Worm (Caenorhabditis elegans) whole organism, L4 larva: ENCODE results near the gene M02F4.2.

Experiments used
- Y48G9A.11 ChIP-seq: fragments of 200-800 bp; sonication (Bioruptor generic); IDR thresholded peaks from 2 replicates; pipeline ENCODE4 v1.3.6; 2022; ENCODE audit warnings: missing genetic modification reagents, missing genetic modification characterization, missing compliant biosample characterization
- Y5F2A.4 ChIP-seq: fragments of 200-800 bp; sonication (Bioruptor generic); optimal IDR thresholded peaks from 2 replicates; lab custom pipeline; 2018; ENCODE audit warnings: mild to moderate bottlenecking, missing genetic modification characterization, missing compliant biosample characterization
- ZK546.5 ChIP-seq, 2 experiments: sonication (generic microtip); optimal IDR thresholded peaks; 2 replicates each; lab custom pipeline; 2017; ENCODE audit warnings: missing biosample characterization in 2 of 2, missing genetic modification characterization in 2 of 2
- ama-1 ChIP-seq: fragments of 150-350 bp; optimal IDR thresholded peaks from 2 replicates; lab custom pipeline; 2014; ENCODE audit warnings: inconsistent platforms, mixed read lengths
- attf-4 ChIP-seq: sonication (generic microtip); optimal IDR thresholded peaks from 3 replicates; lab custom pipeline; 2017; ENCODE audit warnings: missing biosample characterization, missing genetic modification characterization
- ceh-28 ChIP-seq: fragments of 150-350 bp; optimal IDR thresholded peaks from 2 replicates; lab custom pipeline; 2014; ENCODE audit warnings: missing biosample characterization, missing genetic modification reagents, missing genetic modification characterization
- ceh-32 ChIP-seq: sonication (generic microtip); optimal IDR thresholded peaks from 2 replicates; lab custom pipeline; 2016; ENCODE audit warnings: mild to moderate bottlenecking, missing genetic modification characterization, missing compliant biosample characterization; ENCODE audit not compliant: poor library complexity
- ceh-44 ChIP-seq: fragments of 200-800 bp; sonication (Bioruptor generic); IDR thresholded peaks from 2 replicates; pipeline ENCODE4 v1.3.6; 2022; ENCODE audit warnings: missing genetic modification reagents, missing genetic modification characterization, missing compliant biosample characterization
- ceh-62 ChIP-seq: sonication (generic microtip); optimal IDR thresholded peaks from 2 replicates; lab custom pipeline; 2017; ENCODE audit warnings: missing biosample characterization, missing genetic modification characterization
- cey-2 ChIP-seq: sonication (generic microtip); optimal IDR thresholded peaks from 3 replicates; lab custom pipeline; 2017; ENCODE audit warnings: missing genetic modification characterization, mild to moderate bottlenecking, missing compliant biosample characterization, antibody characterized with exemption, borderline replicate concordance; ENCODE audit not compliant: insufficient read depth
- ctbp-1 ChIP-seq: fragments of 200-800 bp; sonication (Bioruptor generic); IDR thresholded peaks from 2 replicates; pipeline ENCODE4 v1.3.6; 2022; ENCODE audit warnings: missing genetic modification reagents, missing genetic modification characterization, missing compliant biosample characterization
- daf-12 ChIP-seq: fragments of 150-350 bp; optimal IDR thresholded peaks from 2 replicates; lab custom pipeline; 2014; ENCODE audit warnings: missing biosample characterization, missing genetic modification reagents, missing genetic modification characterization
- daf-19 ChIP-seq: fragments of 200-800 bp; sonication (Bioruptor generic); conservative IDR thresholded peaks from 2 replicates; pipeline ENCODE4 v1.3.6; 2022; ENCODE audit warnings: missing genetic modification characterization, missing compliant biosample characterization
- daf-8 ChIP-seq: fragments of 200-800 bp; sonication (Bioruptor generic); IDR thresholded peaks from 2 replicates; pipeline ENCODE4 v1.3.6; 2022; ENCODE audit warnings: missing genetic modification characterization, missing compliant biosample characterization
- dmd-6 ChIP-seq: fragments of 200-800 bp; sonication (Bioruptor generic); IDR thresholded peaks from 2 replicates; pipeline ENCODE4 v1.3.6; 2022; ENCODE audit warnings: missing genetic modification reagents, missing genetic modification characterization, missing compliant biosample characterization
- dmd-8 ChIP-seq: fragments of 200-800 bp; sonication (Bioruptor generic); IDR thresholded peaks from 2 replicates; pipeline ENCODE4 v1.3.6; 2022; ENCODE audit warnings: missing genetic modification characterization, missing compliant biosample characterization
- egl-27 ChIP-seq: sonication (generic microtip); optimal IDR thresholded peaks from 3 replicates; lab custom pipeline; 2017; ENCODE audit warnings: missing biosample characterization, missing genetic modification reagents, missing genetic modification characterization
- fkh-10 ChIP-seq: fragments of 150-350 bp; optimal IDR thresholded peaks from 2 replicates; lab custom pipeline; 2014; ENCODE audit warnings: missing biosample characterization, missing genetic modification reagents, missing genetic modification characterization
- fos-1 ChIP-seq: fragments of 150-350 bp; optimal IDR thresholded peaks from 2 replicates; lab custom pipeline; 2014; ENCODE audit warnings: missing biosample characterization, missing genetic modification characterization
- hif-1 ChIP-seq, 2 experiments: sonication (generic microtip); optimal IDR thresholded peaks; 2 replicates each; lab custom pipeline; 2016 to 2017; ENCODE audit warnings: missing compliant biosample characterization in 2 of 2, missing genetic modification characterization in 2 of 2, missing genetic modification reagents in 2 of 2, missing genotype in 2 of 2, mild to moderate bottlenecking in 1 of 2
- hlh-11 ChIP-seq: fragments of 200-800 bp; sonication (Bioruptor generic); optimal IDR thresholded peaks from 2 replicates; lab custom pipeline; 2018; ENCODE audit warnings: mild to moderate bottlenecking, missing genetic modification characterization, missing compliant biosample characterization
- hlh-30 ChIP-seq: sonication (generic microtip); optimal IDR thresholded peaks from 2 replicates; lab custom pipeline; 2017; ENCODE audit warnings: antibody characterized with exemption, mild to moderate bottlenecking, missing genetic modification characterization, missing compliant biosample characterization; ENCODE audit not compliant: insufficient read depth
- hmg-1.1 ChIP-seq: fragments of 200-800 bp; sonication (Bioruptor generic); IDR thresholded peaks from 2 replicates; pipeline ENCODE4 v1.3.6; 2022; ENCODE audit warnings: missing genetic modification reagents, missing genetic modification characterization, missing compliant biosample characterization
- lin-15B ChIP-seq: fragments of 150-350 bp; sonication (generic microtip); optimal IDR thresholded peaks from 3 replicates; lab custom pipeline; 2014; ENCODE audit warnings: missing biosample characterization, missing genetic modification characterization
- lir-3 ChIP-seq: sonication (generic microtip); optimal IDR thresholded peaks from 2 replicates; lab custom pipeline; 2016; ENCODE audit warnings: mild to moderate bottlenecking, missing genetic modification characterization, missing compliant biosample characterization
- mdl-1 ChIP-seq, 2 experiments: fragments of 150-350 bp in 1 of 2; sonication (generic microtip) in 1 of 2; optimal IDR thresholded peaks; 2 replicates each; lab custom pipeline; 2014 to 2017; ENCODE audit warnings: missing biosample characterization in 2 of 2, missing genetic modification characterization in 2 of 2
- mdt-29 ChIP-seq: fragments of 200-800 bp; sonication (Bioruptor generic); IDR thresholded peaks from 2 replicates; pipeline ENCODE4 v1.3.6; 2022; ENCODE audit warnings: missing genetic modification reagents, missing genetic modification characterization, missing compliant biosample characterization
- mep-1 ChIP-seq: fragments of 150-350 bp; sonication (generic microtip); optimal IDR thresholded peaks from 3 replicates; lab custom pipeline; 2014; ENCODE audit warnings: missing biosample characterization, missing genetic modification characterization
- mxl-2 ChIP-seq: fragments of 200-800 bp; sonication (Bioruptor generic); conservative IDR thresholded peaks from 2 replicates; pipeline ENCODE4 v1.3.6; 2022; ENCODE audit warnings: missing genetic modification reagents, missing genetic modification characterization, missing compliant biosample characterization
- mxl-3 ChIP-seq: fragments of 200-800 bp; sonication (Bioruptor generic); optimal IDR thresholded peaks from 2 replicates; lab custom pipeline; 2018; ENCODE audit warnings: mild to moderate bottlenecking, missing genetic modification characterization, missing compliant biosample characterization
- nhr-102 ChIP-seq: sonication (generic microtip); optimal IDR thresholded peaks from 2 replicates; lab custom pipeline; 2016; ENCODE audit warnings: mild to moderate bottlenecking, missing genetic modification characterization, moderate library complexity, missing compliant biosample characterization
- nhr-11 ChIP-seq: fragments of 150-350 bp; optimal IDR thresholded peaks from 2 replicates; lab custom pipeline; 2014; ENCODE audit warnings: missing biosample characterization, missing genetic modification characterization
- nhr-41 ChIP-seq: fragments of 200-800 bp; sonication (Bioruptor generic); IDR thresholded peaks from 2 replicates; pipeline ENCODE4 v1.3.6; 2022; ENCODE audit warnings: missing genetic modification reagents, missing genetic modification characterization, missing compliant biosample characterization
- nhr-42 ChIP-seq: fragments of 200-800 bp; sonication (Bioruptor generic); IDR thresholded peaks from 2 replicates; pipeline ENCODE4 v1.3.6; 2022; ENCODE audit warnings: missing genetic modification characterization, missing compliant biosample characterization
- nhr-76 ChIP-seq: fragments of 150-350 bp; optimal IDR thresholded peaks from 2 replicates; lab custom pipeline; 2014; ENCODE audit warnings: missing biosample characterization, missing genetic modification characterization
- rbr-2 ChIP-seq: sonication (generic microtip); optimal IDR thresholded peaks from 2 replicates; lab custom pipeline; 2016; ENCODE audit warnings: missing genotype, missing genetic modification characterization, missing compliant biosample characterization
- skn-1 ChIP-seq: fragments of 150-350 bp; optimal IDR thresholded peaks from 2 replicates; lab custom pipeline; 2014; ENCODE audit warnings: missing biosample characterization, missing genetic modification characterization
- snpc-4 ChIP-seq: fragments of 150-350 bp; optimal IDR thresholded peaks from 2 replicates; lab custom pipeline; 2014; ENCODE audit warnings: missing biosample characterization, missing genetic modification characterization
- spr-1 ChIP-seq: sonication (generic microtip); optimal IDR thresholded peaks from 2 replicates; lab custom pipeline; 2016; ENCODE audit warnings: mild to moderate bottlenecking, missing genetic modification characterization, missing compliant biosample characterization
- spr-3 ChIP-seq: fragments of 200-800 bp; sonication (Bioruptor generic); optimal IDR thresholded peaks from 2 replicates; lab custom pipeline; 2018; ENCODE audit warnings: mild to moderate bottlenecking, missing genetic modification characterization, missing compliant biosample characterization
- tag-97 ChIP-seq: fragments of 200-800 bp; sonication (Bioruptor generic); IDR thresholded peaks from 2 replicates; pipeline ENCODE4 v1.3.6; 2022; ENCODE audit warnings: missing genetic modification characterization, missing compliant biosample characterization
- unc-130 ChIP-seq: sonication (generic microtip); optimal IDR thresholded peaks from 2 replicates; lab custom pipeline; 2016; ENCODE audit warnings: missing genetic modification reagents, missing genetic modification characterization, missing compliant biosample characterization
- vab-7 ChIP-seq: fragments of 200-800 bp; sonication (Bioruptor generic); IDR thresholded peaks from 2 replicates; pipeline ENCODE4 v1.3.6; 2022; ENCODE audit warnings: missing genetic modification reagents, missing genetic modification characterization, missing compliant biosample characterization
- zag-1 ChIP-seq: fragments of 150-350 bp; optimal IDR thresholded peaks from 2 replicates; lab custom pipeline; 2014; ENCODE audit warnings: missing biosample characterization, missing genetic modification characterization
- zfp-3 ChIP-seq: fragments of 200-800 bp; sonication (Bioruptor generic); conservative IDR thresholded peaks from 2 replicates; pipeline ENCODE4 v1.3.6; 2022; ENCODE audit warnings: missing genetic modification reagents, missing genetic modification characterization, missing compliant biosample characterization
- zip-11 ChIP-seq: fragments of 200-800 bp; sonication (Bioruptor generic); IDR thresholded peaks from 2 replicates; pipeline ENCODE4 v1.3.6; 2022; ENCODE audit warnings: missing genetic modification characterization, missing compliant biosample characterization

The M02F4.2 gene

DNA sequence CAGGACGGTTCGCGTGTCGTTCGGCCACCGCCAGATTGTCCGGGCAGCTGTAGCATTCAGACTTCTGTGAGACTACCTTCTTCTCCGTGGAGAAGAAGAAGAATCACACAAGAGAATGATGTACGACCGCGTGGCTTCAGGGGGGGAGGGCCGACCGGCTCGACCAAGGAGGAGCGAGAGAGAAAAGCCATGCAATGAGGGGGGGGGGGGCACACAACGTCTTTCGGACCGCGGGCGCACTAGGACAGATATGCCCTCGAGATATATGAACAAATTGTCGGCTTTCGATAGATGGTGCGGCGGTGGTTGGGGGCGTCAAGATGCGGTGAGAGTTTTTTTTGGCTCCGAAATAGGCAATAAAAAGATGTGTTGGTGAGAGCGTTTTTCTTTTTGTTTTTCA, 6.5 kb upstream of the M02F4.2 start (continued):
- TF ChIP-seq nhr-11 (tag; lab: Kevin White, UChicago): no peak
- TF ChIP-seq zag-1 (tag; lab: Kevin White, UChicago): no peak
- TF ChIP-seq nhr-76: no peak
- no peak for TF ChIP-seq mdt-29 (GFP tag; lab: Robert Waterston, UW)
- peak; percentile 22 for TF ChIP-seq hlh-30
- no peak for TF ChIP-seq Y5F2A.4 (GFP tag; lab: Kevin White, UChicago)
- TF ChIP-seq ceh-62 (tag; lab: Kevin White, UChicago): no peak
- TF ChIP-seq daf-19 (GFP tag; lab: Robert Waterston, UW): no peak
- no peak for TF ChIP-seq nhr-102 (tag; lab: Kevin White, UChicago)
- TF ChIP-seq nhr-41 (GFP tag; lab: Robert Waterston, UW): no peak
- no peak for TF ChIP-seq zfp-3
- TF ChIP-seq daf-12 (tag; lab: Kevin White, UChicago): no peak
- 0 out of 2 replicates have a peak, but pooled peaks have one; percentile 36 for TF ChIP-seq ctbp-1 (GFP tag; lab: Robert Waterston, UW)
- no peak for TF ChIP-seq dmd-6 (GFP tag; lab: Robert Waterston, UW)
- 0 out of 2 replicates have a peak, but pooled peaks have one; percentile 40 for TF ChIP-seq hmg-1.1
- no peak for TF ChIP-seq mep-1 (tag; lab: Kevin White, UChicago)
- no peak for TF ChIP-seq ceh-32 (tag; lab: Kevin White, UChicago)
- TF ChIP-seq rbr-2 (tag; lab: Kevin White, UChicago): no peak
- TF ChIP-seq Y48G9A.11: no peak
- no peak for TF ChIP-seq fos-1 (tag; lab: Kevin White, UChicago)
- no peak for TF ChIP-seq attf-4 (tag; lab: Kevin White, UChicago)
- no peak for TF ChIP-seq zip-11 (GFP tag; lab: Robert Waterston, UW)
- TF ChIP-seq hlh-11 (tag; lab: Kevin White, UChicago): peak; percentile 8
- no peak for TF ChIP-seq spr-3 (GFP tag; lab: Kevin White, UChicago)
- TF ChIP-seq mdl-1 (tag; optimal IDR thresholded peaks at IDR 0.05; lab: Kevin White, UChicago): no peak
- TF ChIP-seq fkh-10 (GFP tag; lab: Kevin White, UChicago): no peak
- TF ChIP-seq tag-97: no peak
- TF ChIP-seq snpc-4: no peak
- no peak for TF ChIP-seq ZK546.5 (tag; optimal IDR thresholded peaks at IDR 0.05; lab: Kevin White, UChicago)
- no peak for TF ChIP-seq lin-15B (tag; lab: Kevin White, UChicago)
- no peak for TF ChIP-seq hif-1 (tag; optimal IDR thresholded peaks at IDR 0.05; lab: Kevin White, UChicago)
- TF ChIP-seq egl-27: no peak
- TF ChIP-seq unc-130 (GFP tag; lab: Kevin White, UChicago): no peak
- no peak for TF ChIP-seq mxl-2 (GFP tag; lab: Robert Waterston, UW)
- no peak for TF ChIP-seq vab-7 (GFP tag; lab: Robert Waterston, UW)
- TF ChIP-seq lir-3 (tag; lab: Kevin White, UChicago): no peak
- no peak for TF ChIP-seq ceh-28 (tag; lab: Kevin White, UChicago)
- no peak for TF ChIP-seq nhr-42 (GFP tag; lab: Robert Waterston, UW)
- TF ChIP-seq ama-1 (lab: Kevin White, UChicago): no peak
- TF ChIP-seq spr-1 (tag; lab: Kevin White, UChicago): no peak
- no peak for TF ChIP-seq dmd-8 (GFP tag; lab: Robert Waterston, UW)
- no peak for TF ChIP-seq daf-8 (GFP tag; lab: Robert Waterston, UW)
- TF ChIP-seq skn-1: no peak
- peak; percentile 28 for TF ChIP-seq mxl-3
- TF ChIP-seq cey-2 (tag; lab: Kevin White, UChicago): no peak
- no peak for TF ChIP-seq ceh-44 (GFP tag; lab: Robert Waterston, UW)
